Worm (Caenorhabditis elegans) whole organism, L3 larva: ENCODE data around the gene F28F9.2.

Source experiments
- aly-2 ChIP-seq: fragments of 150-350 bp; optimal IDR thresholded peaks from 2 replicates; lab custom pipeline; 2014; ENCODE audit warnings: missing biosample characterization, missing genetic modification characterization
- ceh-16 ChIP-seq: sonication (generic microtip); optimal IDR thresholded peaks from 2 replicates; lab custom pipeline; 2017; ENCODE audit warnings: missing biosample characterization, missing genetic modification characterization
- ceh-28 ChIP-seq: fragments of 150-350 bp; optimal IDR thresholded peaks from 2 replicates; lab custom pipeline; 2014; ENCODE audit warnings: missing biosample characterization, missing genetic modification reagents, missing genetic modification characterization
- ceh-82 ChIP-seq: fragments of 150-350 bp; optimal IDR thresholded peaks from 2 replicates; lab custom pipeline; 2014; ENCODE audit warnings: missing biosample characterization, missing genetic modification characterization
- daf-12 ChIP-seq: fragments of 150-350 bp; optimal IDR thresholded peaks from 2 replicates; lab custom pipeline; 2014; ENCODE audit warnings: missing biosample characterization, missing genetic modification reagents, missing genetic modification characterization
- egl-27 ChIP-seq: sonication (generic microtip); optimal IDR thresholded peaks from 4 replicates; lab custom pipeline; 2017; ENCODE audit warnings: missing biosample characterization, missing genetic modification reagents, missing genetic modification characterization
- egl-5 ChIP-seq: fragments of 150-350 bp; optimal IDR thresholded peaks from 2 replicates; lab custom pipeline; 2017; ENCODE audit warnings: missing biosample characterization, missing genetic modification reagents, missing genetic modification characterization, inconsistent platforms
- elt-1 ChIP-seq: fragments of 150-350 bp; optimal IDR thresholded peaks from 2 replicates; lab custom pipeline; 2014; ENCODE audit warnings: missing biosample characterization, missing genetic modification characterization
- elt-2 ChIP-seq: sonication (generic microtip); optimal IDR thresholded peaks from 2 replicates; lab custom pipeline; 2016; ENCODE audit warnings: missing genetic modification reagents, mild to moderate bottlenecking, missing genetic modification characterization, missing compliant biosample characterization
- fkh-2 ChIP-seq: fragments of 150-350 bp; optimal IDR thresholded peaks from 2 replicates; lab custom pipeline; 2014; ENCODE audit warnings: missing biosample characterization, missing genetic modification reagents, missing genetic modification characterization
- fos-1 ChIP-seq: fragments of 150-350 bp; optimal IDR thresholded peaks from 2 replicates; lab custom pipeline; 2014; ENCODE audit warnings: missing biosample characterization, missing genetic modification characterization
- hmg-11 ChIP-seq: sonication (generic microtip); optimal IDR thresholded peaks from 2 replicates; lab custom pipeline; 2016; ENCODE audit warnings: missing genetic modification characterization, missing compliant biosample characterization
- jun-1 ChIP-seq: fragments of 150-350 bp; optimal IDR thresholded peaks from 2 replicates; lab custom pipeline; 2014; ENCODE audit warnings: missing biosample characterization, missing genetic modification reagents, missing genetic modification characterization
- lin-15B ChIP-seq: fragments of 150-350 bp; optimal IDR thresholded peaks from 2 replicates; lab custom pipeline; 2014; ENCODE audit warnings: missing biosample characterization, missing genetic modification characterization
- lin-39 ChIP-seq: fragments of 150-350 bp; optimal IDR thresholded peaks from 2 replicates; lab custom pipeline; 2018; ENCODE audit warnings: missing biosample characterization, missing genetic modification reagents, missing genetic modification characterization
- lsy-12 ChIP-seq: sonication (generic microtip); optimal IDR thresholded peaks from 2 replicates; lab custom pipeline; 2016; ENCODE audit warnings: mild to moderate bottlenecking, missing genetic modification characterization, missing compliant biosample characterization
- mdl-1 ChIP-seq: fragments of 150-350 bp; optimal IDR thresholded peaks from 2 replicates; lab custom pipeline; 2014; ENCODE audit warnings: missing biosample characterization, missing genetic modification characterization
- mml-1 ChIP-seq: fragments of 150-350 bp; sonication (generic microtip); optimal IDR thresholded peaks from 3 replicates; lab custom pipeline; 2014; ENCODE audit warnings: missing biosample characterization, missing genetic modification characterization
- nfya-1 ChIP-seq: sonication (generic microtip); optimal IDR thresholded peaks from 2 replicates; lab custom pipeline; 2017; ENCODE audit warnings: missing genetic modification characterization, mild to moderate bottlenecking, missing compliant biosample characterization, antibody characterized with exemption, moderate library complexity; ENCODE audit not compliant: insufficient read depth
- nhr-11 ChIP-seq: fragments of 150-350 bp; optimal IDR thresholded peaks from 2 replicates; lab custom pipeline; 2014; ENCODE audit warnings: missing biosample characterization, missing genetic modification characterization
- nhr-12 ChIP-seq: fragments of 150-350 bp; optimal IDR thresholded peaks from 2 replicates; lab custom pipeline; 2014; ENCODE audit warnings: missing biosample characterization, missing genetic modification characterization
- nhr-23 ChIP-seq: fragments of 150-350 bp; optimal IDR thresholded peaks from 2 replicates; lab custom pipeline; 2014; ENCODE audit warnings: missing biosample characterization, missing genetic modification reagents, missing genetic modification characterization
- nhr-237 ChIP-seq: fragments of 150-350 bp; optimal IDR thresholded peaks from 2 replicates; lab custom pipeline; 2014; ENCODE audit warnings: missing biosample characterization, missing genetic modification characterization
- nhr-25 ChIP-seq: sonication (generic microtip); optimal IDR thresholded peaks from 2 replicates; lab custom pipeline; 2017; ENCODE audit warnings: missing biosample characterization, missing genetic modification characterization
- nhr-28 ChIP-seq: fragments of 150-350 bp; optimal IDR thresholded peaks from 2 replicates; lab custom pipeline; 2014; ENCODE audit warnings: missing biosample characterization, missing genetic modification characterization
- nhr-43 ChIP-seq: sonication (generic microtip); optimal IDR thresholded peaks from 2 replicates; lab custom pipeline; 2016; ENCODE audit warnings: mild to moderate bottlenecking, missing genetic modification characterization, missing compliant biosample characterization; ENCODE audit not compliant: poor library complexity, severe bottlenecking
- nhr-67 ChIP-seq: fragments of 150-350 bp; optimal IDR thresholded peaks from 2 replicates; lab custom pipeline; 2014; ENCODE audit warnings: missing biosample characterization, missing genetic modification characterization
- nhr-77 ChIP-seq: fragments of 150-350 bp; optimal IDR thresholded peaks from 2 replicates; lab custom pipeline; 2014; ENCODE audit warnings: missing biosample characterization, missing genetic modification characterization
- pqm-1 ChIP-seq: fragments of 150-350 bp; optimal IDR thresholded peaks from 2 replicates; lab custom pipeline; 2017; ENCODE audit warnings: missing biosample characterization, missing genetic modification characterization, inconsistent platforms
- sea-2 ChIP-seq: fragments of 150-350 bp; sonication (generic microtip); optimal IDR thresholded peaks from 4 replicates; lab custom pipeline; 2014; ENCODE audit warnings: missing biosample characterization, missing genetic modification reagents, missing genetic modification characterization
- skn-1 ChIP-seq: fragments of 150-350 bp; optimal IDR thresholded peaks from 2 replicates; lab custom pipeline; 2014; ENCODE audit warnings: missing biosample characterization, missing genetic modification characterization
- snpc-4 ChIP-seq: fragments of 150-350 bp; optimal IDR thresholded peaks from 2 replicates; lab custom pipeline; 2014; ENCODE audit warnings: missing biosample characterization, missing genetic modification characterization
- unc-39 ChIP-seq: sonication (generic microtip); optimal IDR thresholded peaks from 4 replicates; lab custom pipeline; 2017; ENCODE audit warnings: missing biosample characterization, missing genetic modification characterization
- unc-62 ChIP-seq: fragments of 150-350 bp; sonication (generic microtip); optimal IDR thresholded peaks from 4 replicates; lab custom pipeline; 2014; ENCODE audit warnings: missing biosample characterization, missing genetic modification reagents, missing genetic modification characterization
- zag-1 ChIP-seq: fragments of 150-350 bp; optimal IDR thresholded peaks from 2 replicates; lab custom pipeline; 2014; ENCODE audit warnings: missing biosample characterization, missing genetic modification characterization
- ztf-4 ChIP-seq: fragments of 150-350 bp; optimal IDR thresholded peaks from 2 replicates; lab custom pipeline; 2014; ENCODE audit warnings: missing biosample characterization, missing genetic modification characterization

The F28F9.2 gene

ce11 chrIV:3840480-3840879 lies 960 bp downstream of the F28F9.2 start:
- no peak for TF ChIP-seq egl-5 (tag; lab: Kevin White, UChicago)
- no peak for TF ChIP-seq elt-1 (tag; lab: Kevin White, UChicago)
- TF ChIP-seq snpc-4 (tag; lab: Kevin White, UChicago) = no peak
- no peak for TF ChIP-seq lin-39

- TF ChIP-seq nhr-11 (tag; lab: Kevin White, UChicago) (no peak), ceh-16 (tag; lab: Kevin White, UChicago) (no peak), nhr-67 (tag; lab: Kevin White, UChicago) (no peak), ceh-28 (no peak), fkh-2 (tag; lab: Kevin White, UChicago) (no peak), zag-1 (no peak), egl-27 (tag; lab: Kevin White, UChicago) (no peak), unc-62 (GFP tag; lab: Kevin White, UChicago) (no peak), daf-12 (tag; lab: Kevin White, UChicago) (no peak), lin-39 (no peak), skn-1 (no peak), unc-39 (tag; lab: Kevin White, UChicago) (no peak), nhr-237 (tag; lab: Kevin White, UChicago) (no peak), mml-1 (no peak), jun-1 (tag; lab: Kevin White, UChicago) (no peak), hmg-11 (tag; lab: Kevin White, UChicago) (no peak)
These were observed 2.1 kb downstream of the F28F9.2 start for ce11 chrIV:3841607-3842006.

DNA sequence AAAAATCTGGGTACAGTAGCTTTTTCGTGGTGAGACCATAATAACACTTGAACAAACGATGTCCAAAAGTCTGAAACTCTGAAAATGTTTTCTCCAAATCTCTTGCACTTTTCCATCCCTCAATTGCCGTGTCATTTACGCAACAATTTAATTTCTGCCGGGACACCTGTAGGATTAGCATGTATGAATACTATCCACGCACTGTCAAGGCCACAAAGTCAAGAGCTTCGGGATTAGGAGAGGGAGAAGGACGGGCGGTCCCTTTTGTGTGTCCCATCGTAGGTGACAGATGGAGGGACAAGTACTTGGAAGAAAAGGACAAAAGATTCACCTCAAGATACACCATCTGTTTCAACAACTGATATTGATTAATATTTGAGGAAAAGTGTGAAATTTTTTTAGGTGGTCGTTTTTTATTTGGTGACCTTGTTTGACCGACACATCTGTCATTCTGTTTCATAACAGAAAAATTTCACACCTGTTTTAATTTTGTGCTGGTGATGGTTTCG lies 3.6 kb downstream of the F28F9.2 start:
- TF ChIP-seq nhr-11 (tag; lab: Kevin White, UChicago) (no peak), lin-15B (tag; lab: Kevin White, UChicago) (no peak), hmg-11 (tag; lab: Kevin White, UChicago) (no peak), ceh-82 (tag; lab: Kevin White, UChicago) (no peak), elt-2 (tag; lab: Kevin White, UChicago) (no peak), nfya-1 (tag; lab: Kevin White, UChicago) (no peak)
- TF ChIP-seq, all 47 proteins: peak for 0

- TF ChIP-seq nhr-28 (tag; lab: Kevin White, UChicago) (no peak), nhr-12 (no peak), unc-39 (tag; lab: Kevin White, UChicago) (no peak), egl-27 (tag; lab: Kevin White, UChicago) (no peak), nhr-23 (no peak), skn-1 (no peak), nhr-237 (tag; lab: Kevin White, UChicago) (no peak), lin-15B (tag; lab: Kevin White, UChicago) (no peak), elt-2 (tag; lab: Kevin White, UChicago) (no peak), zag-1 (no peak), fkh-2 (tag; lab: Kevin White, UChicago) (no peak), nhr-77 (no peak), nhr-43 (tag; lab: Kevin White, UChicago) (no peak), pqm-1 (no peak), mdl-1 (tag; lab: Kevin White, UChicago) (no peak), ceh-82 (tag; lab: Kevin White, UChicago) (no peak)
These were observed 4.5 kb downstream of the F28F9.2 start for ce11 chrIV:3844004-3844403.

- no peak for TF ChIP-seq fos-1 (tag; lab: Kevin White, UChicago)
- TF ChIP-seq aly-2 (tag; lab: Kevin White, UChicago) = no peak
- no peak for TF ChIP-seq nhr-43 (tag; lab: Kevin White, UChicago)
- TF ChIP-seq ztf-4 = no peak
- no peak for TF ChIP-seq fkh-2 (tag; lab: Kevin White, UChicago)
- TF ChIP-seq unc-39 (tag; lab: Kevin White, UChicago) = no peak
- no peak for TF ChIP-seq ceh-28
- no peak for TF ChIP-seq elt-2 (tag; lab: Kevin White, UChicago)
- no peak for TF ChIP-seq sea-2
- TF ChIP-seq daf-12 (tag; lab: Kevin White, UChicago) = no peak
- no peak for TF ChIP-seq nhr-11 (tag; lab: Kevin White, UChicago)
- no peak for TF ChIP-seq nhr-25 (tag; lab: Kevin White, UChicago)
- TF ChIP-seq lsy-12 (tag; lab: Kevin White, UChicago) = no peak
- no peak for TF ChIP-seq nhr-28 (tag; lab: Kevin White, UChicago)
These were observed 5.1 kb downstream of the F28F9.2 start for ce11 chrIV:3844584-3844983.
